Worm (Caenorhabditis elegans): ENCODE data around the gene dmsr-7.

DNA sequence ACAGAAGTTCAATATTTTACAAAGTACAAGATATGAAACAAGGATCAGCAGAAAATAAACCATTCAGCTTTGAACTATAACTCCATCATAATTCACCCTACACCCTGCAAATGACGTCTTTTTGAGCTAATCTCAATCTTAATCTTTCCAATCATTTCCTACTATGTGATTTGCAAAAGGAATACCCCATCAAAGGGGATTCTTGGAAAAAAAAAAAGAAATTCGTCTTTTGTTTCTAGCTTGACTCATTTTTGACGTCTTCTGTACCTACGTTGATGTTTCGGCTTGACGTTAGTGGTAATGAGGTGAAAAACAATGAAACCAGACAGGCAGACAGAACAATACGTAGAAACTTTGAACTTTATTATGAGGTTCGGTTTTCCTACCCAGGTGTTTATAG is 42.9 kb upstream of the dmsr-7 start:
- no peak for TF ChIP-seq eyg-1 (tag; optimal IDR thresholded peaks at IDR 0.05)
- TF ChIP-seq pha-2 (tag; optimal IDR thresholded peaks at IDR 0.05): no peak
- no peak for TF ChIP-seq ceh-22 (tag; optimal IDR thresholded peaks at IDR 0.05)
- TF ChIP-seq pha-4 (tag; optimal IDR thresholded peaks at IDR 0.05): no peak
- no peak for TF ChIP-seq nhr-11 (tag; optimal IDR thresholded peaks at IDR 0.05)
- TF ChIP-seq ceh-24 (tag; optimal IDR thresholded peaks at IDR 0.05): no peak
- no peak for TF ChIP-seq madf-2 (tag; optimal IDR thresholded peaks at IDR 0.05)
- TF ChIP-seq tbx-7 (tag; optimal IDR thresholded peaks at IDR 0.05): no peak
- TF ChIP-seq T23F11.4 (GFP tag; optimal IDR thresholded peaks at IDR 0.05): no peak
- no peak for TF ChIP-seq ztf-16 (tag; optimal IDR thresholded peaks at IDR 0.05)
- TF ChIP-seq dve-1 (tag; optimal IDR thresholded peaks at IDR 0.05): no peak
- TF ChIP-seq npax-4 (tag; optimal IDR thresholded peaks at IDR 0.05): no peak

Measured in whole organism, late embryonic.